Worm (Caenorhabditis elegans): ENCODE results near the gene srw-112.

ce11 chrV:3021306-3021705 lies 15.4 kb upstream of the srw-112 start, which contains the start of gene irld-12:
- no peak for TF ChIP-seq snpc-4 (tag; optimal IDR thresholded peaks at IDR 0.05)
- no peak for TF ChIP-seq rnt-1 (tag; optimal IDR thresholded peaks at IDR 0.05)
- no peak for TF ChIP-seq zag-1 (tag; optimal IDR thresholded peaks at IDR 0.05)
- no peak for TF ChIP-seq pqm-1 (tag; optimal IDR thresholded peaks at IDR 0.05)
- no peak for TF ChIP-seq ceh-82 (tag; optimal IDR thresholded peaks at IDR 0.05)
- no peak for TF ChIP-seq nhr-71 (tag; optimal IDR thresholded peaks at IDR 0.05)
- TF ChIP-seq vab-15 (tag; optimal IDR thresholded peaks at IDR 0.05): no peak
- TF ChIP-seq lin-13 (GFP tag; optimal IDR thresholded peaks at IDR 0.05): no peak

Data from whole organism, L1 larva.